Worm (Caenorhabditis elegans) whole organism, late embryonic: ENCODE measurements around the gene lec-5.

ENCODE experiments used
- C38D4.7 ChIP-seq: fragments of 200-800 bp; sonication (Bioruptor generic); optimal IDR thresholded peaks from 2 replicates; lab custom pipeline; 2018; ENCODE audit warnings: mild to moderate bottlenecking, missing genetic modification characterization, moderate library complexity, missing compliant biosample characterization
- F13H6.1 ChIP-seq: sonication (generic microtip); optimal IDR thresholded peaks from 2 replicates; lab custom pipeline; 2016; ENCODE audit warnings: missing genetic modification characterization, missing compliant biosample characterization
- ama-1 ChIP-seq: fragments of 150-350 bp; optimal IDR thresholded peaks from 2 replicates; lab custom pipeline; 2014
- ceh-19 ChIP-seq: fragments of 200-800 bp; sonication (Bioruptor generic); optimal IDR thresholded peaks from 2 replicates; lab custom pipeline; 2018; ENCODE audit warnings: mild to moderate bottlenecking, missing genetic modification characterization, missing compliant biosample characterization
- ceh-24 ChIP-seq: sonication (generic microtip); optimal IDR thresholded peaks from 2 replicates; lab custom pipeline; 2016; ENCODE audit warnings: mild to moderate bottlenecking, missing genetic modification characterization, missing compliant biosample characterization
- dmd-4 ChIP-seq: sonication (generic microtip); optimal IDR thresholded peaks from 2 replicates; lab custom pipeline; 2016; ENCODE audit warnings: borderline replicate concordance, missing genetic modification characterization, missing compliant biosample characterization
- fkh-10 ChIP-seq: fragments of 150-350 bp; optimal IDR thresholded peaks from 2 replicates; lab custom pipeline; 2014; ENCODE audit warnings: missing biosample characterization, missing genetic modification reagents, missing genetic modification characterization
- hlh-6 ChIP-seq: sonication (generic microtip); optimal IDR thresholded peaks from 2 replicates; lab custom pipeline; 2016; ENCODE audit warnings: missing genotype, missing genetic modification characterization, missing compliant biosample characterization
- hlh-8 ChIP-seq: sonication (generic microtip); optimal IDR thresholded peaks from 2 replicates; lab custom pipeline; 2016; ENCODE audit warnings: missing genotype, missing genetic modification characterization, missing compliant biosample characterization
- npax-4 ChIP-seq: sonication (generic microtip); optimal IDR thresholded peaks from 2 replicates; lab custom pipeline; 2016; ENCODE audit warnings: missing genetic modification characterization, missing compliant biosample characterization
- pqm-1 ChIP-seq: sonication (generic microtip); optimal IDR thresholded peaks from 2 replicates; lab custom pipeline; 2016; ENCODE audit warnings: missing genetic modification characterization, missing compliant biosample characterization
- ref-2 ChIP-seq: sonication (generic microtip); optimal IDR thresholded peaks from 2 replicates; lab custom pipeline; 2016; ENCODE audit warnings: missing genetic modification characterization, missing compliant biosample characterization
- unc-55 ChIP-seq: sonication (generic microtip); optimal IDR thresholded peaks from 2 replicates; lab custom pipeline; 2017; ENCODE audit warnings: missing biosample characterization, missing genetic modification reagents, missing genetic modification characterization
- zip-5 ChIP-seq: sonication (generic microtip); optimal IDR thresholded peaks from 2 replicates; lab custom pipeline; 2016; ENCODE audit warnings: missing genetic modification characterization, missing compliant biosample characterization

DNA sequence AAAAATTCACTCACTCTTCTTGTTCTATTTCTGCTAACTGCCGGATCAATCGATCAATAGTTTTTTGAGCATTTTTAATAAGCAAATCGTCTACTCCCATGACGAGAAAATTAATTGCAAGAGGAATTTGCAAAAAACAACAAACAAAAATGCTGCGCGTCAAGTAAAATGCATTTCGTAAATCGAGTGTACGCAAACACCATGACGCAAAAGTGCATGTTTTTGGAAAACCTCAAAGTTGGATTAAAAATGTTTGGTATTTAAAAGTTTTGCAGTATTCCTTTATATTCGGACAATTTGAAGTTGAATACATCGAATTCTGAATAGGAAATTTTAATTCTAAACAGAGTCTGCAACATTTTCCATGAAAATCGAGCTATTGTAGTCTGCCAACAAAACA is 1.7 kb downstream of the lec-5 start, which contains the start of gene ZK1248.19:
- no peak for TF ChIP-seq fkh-10 (GFP tag; lab: Kevin White, UChicago)
- TF ChIP-seq dmd-4, result no peak
- no peak for TF ChIP-seq hlh-6 (tag; lab: Kevin White, UChicago)
- TF ChIP-seq C38D4.7 (GFP tag; lab: Kevin White, UChicago), result no peak
- TF ChIP-seq zip-5 (tag; lab: Kevin White, UChicago), result no peak
- TF ChIP-seq hlh-8 (tag; lab: Kevin White, UChicago), result no peak
- no peak for TF ChIP-seq ama-1 (lab: Kevin White, UChicago)
- TF ChIP-seq ceh-24 (tag; lab: Kevin White, UChicago), result no peak
- TF ChIP-seq ref-2 (tag; lab: Kevin White, UChicago), result no peak
- no peak for TF ChIP-seq ceh-19
- TF ChIP-seq npax-4 (tag; lab: Kevin White, UChicago), result no peak
- TF ChIP-seq F13H6.1 (tag; lab: Kevin White, UChicago), result no peak
- no peak for TF ChIP-seq unc-55 (GFP tag; lab: Kevin White, UChicago)
- TF ChIP-seq pqm-1, result no peak
